Worm (Caenorhabditis elegans) whole organism, late embryonic: Measurements from ENCODE around the gene Y50D7A.10.

Experiments used
- C08G9.2 ChIP-seq: sonication (generic microtip); optimal IDR thresholded peaks from 2 replicates; lab custom pipeline; 2016; ENCODE audit warnings: mild to moderate bottlenecking, missing genetic modification characterization, moderate library complexity, missing compliant biosample characterization
- F13H6.1 ChIP-seq: sonication (generic microtip); optimal IDR thresholded peaks from 2 replicates; lab custom pipeline; 2016; ENCODE audit warnings: missing genetic modification characterization, missing compliant biosample characterization
- K02D7.2 ChIP-seq: sonication (generic microtip); optimal IDR thresholded peaks from 2 replicates; lab custom pipeline; 2017; ENCODE audit warnings: mild to moderate bottlenecking, missing genetic modification characterization, missing compliant biosample characterization
- K09A11.1 ChIP-seq: sonication (generic microtip); optimal IDR thresholded peaks from 2 replicates; lab custom pipeline; 2017; ENCODE audit warnings: antibody characterized with exemption, mild to moderate bottlenecking, missing genetic modification characterization, missing compliant biosample characterization; ENCODE audit not compliant: insufficient read depth
- T23F11.4 ChIP-seq: fragments of 200-800 bp; sonication (Bioruptor generic); optimal IDR thresholded peaks from 2 replicates; lab custom pipeline; 2018; ENCODE audit warnings: mild to moderate bottlenecking, missing genetic modification characterization, missing compliant biosample characterization
- ahr-1 ChIP-seq: sonication (generic microtip); optimal IDR thresholded peaks from 2 replicates; lab custom pipeline; 2016; ENCODE audit warnings: missing genetic modification characterization, missing compliant biosample characterization
- ama-1 ChIP-seq: fragments of 150-350 bp; optimal IDR thresholded peaks from 2 replicates; lab custom pipeline; 2014
- ceh-19 ChIP-seq: fragments of 200-800 bp; sonication (Bioruptor generic); optimal IDR thresholded peaks from 2 replicates; lab custom pipeline; 2018; ENCODE audit warnings: mild to moderate bottlenecking, missing genetic modification characterization, missing compliant biosample characterization
- ceh-2 ChIP-seq: sonication (generic microtip); optimal IDR thresholded peaks from 2 replicates; lab custom pipeline; 2016; ENCODE audit warnings: missing genotype, missing genetic modification characterization, missing compliant biosample characterization
- ceh-24 ChIP-seq: sonication (generic microtip); optimal IDR thresholded peaks from 2 replicates; lab custom pipeline; 2016; ENCODE audit warnings: mild to moderate bottlenecking, missing genetic modification characterization, missing compliant biosample characterization
- ceh-31 ChIP-seq: sonication (generic microtip); optimal IDR thresholded peaks from 2 replicates; lab custom pipeline; 2016; ENCODE audit warnings: missing genetic modification characterization, missing compliant biosample characterization
- ceh-34 ChIP-seq: sonication (generic microtip); optimal IDR thresholded peaks from 2 replicates; lab custom pipeline; 2016; ENCODE audit warnings: mild to moderate bottlenecking, missing genetic modification characterization, missing compliant biosample characterization
- ceh-6 ChIP-seq: fragments of 200-800 bp; sonication (Bioruptor generic); optimal IDR thresholded peaks from 2 replicates; lab custom pipeline; 2018; ENCODE audit warnings: mild to moderate bottlenecking, missing genetic modification characterization, missing compliant biosample characterization
- ceh-9 ChIP-seq: sonication (generic microtip); optimal IDR thresholded peaks from 2 replicates; lab custom pipeline; 2016; ENCODE audit warnings: mild to moderate bottlenecking, missing genetic modification characterization, inconsistent platforms, missing compliant biosample characterization
- che-1 ChIP-seq: sonication (generic microtip); optimal IDR thresholded peaks from 2 replicates; lab custom pipeline; 2016; ENCODE audit warnings: mild to moderate bottlenecking, missing genetic modification characterization, missing compliant biosample characterization
- elt-2 ChIP-seq: sonication (generic microtip); optimal IDR thresholded peaks from 2 replicates; lab custom pipeline; 2016; ENCODE audit warnings: missing genetic modification reagents, missing genetic modification characterization, missing compliant biosample characterization
- elt-4 ChIP-seq: sonication (generic microtip); optimal IDR thresholded peaks from 2 replicates; lab custom pipeline; 2016; ENCODE audit warnings: missing genetic modification characterization, missing compliant biosample characterization
- eyg-1 ChIP-seq: sonication (generic microtip); optimal IDR thresholded peaks from 2 replicates; lab custom pipeline; 2016; ENCODE audit warnings: missing genotype, missing genetic modification characterization, missing compliant biosample characterization
- fax-1 ChIP-seq: sonication (generic microtip); optimal IDR thresholded peaks from 2 replicates; lab custom pipeline; 2016; ENCODE audit warnings: missing genotype, missing genetic modification characterization, missing compliant biosample characterization
- hlh-30 ChIP-seq: sonication (generic microtip); optimal IDR thresholded peaks from 2 replicates; lab custom pipeline; 2017; ENCODE audit warnings: antibody characterized with exemption, missing genetic modification characterization, missing compliant biosample characterization; ENCODE audit not compliant: insufficient read depth
- lim-6 ChIP-seq: sonication (generic microtip); optimal IDR thresholded peaks from 2 replicates; lab custom pipeline; 2016; ENCODE audit warnings: missing genetic modification characterization, missing compliant biosample characterization
- lin-11 ChIP-seq: fragments of 200-800 bp; sonication (Bioruptor generic); optimal IDR thresholded peaks from 2 replicates; lab custom pipeline; 2018; ENCODE audit warnings: mild to moderate bottlenecking, missing genetic modification characterization, missing compliant biosample characterization
- mec-3 ChIP-seq: sonication (generic microtip); optimal IDR thresholded peaks from 2 replicates; lab custom pipeline; 2016; ENCODE audit warnings: borderline replicate concordance, missing genetic modification characterization, missing compliant biosample characterization
- nfya-1 ChIP-seq: sonication (generic microtip); optimal IDR thresholded peaks from 2 replicates; lab custom pipeline; 2017; ENCODE audit warnings: missing genetic modification characterization, mild to moderate bottlenecking, missing compliant biosample characterization, antibody characterized with exemption, moderate library complexity
- nhr-11 ChIP-seq: fragments of 150-350 bp; optimal IDR thresholded peaks from 2 replicates; lab custom pipeline; 2014; ENCODE audit warnings: missing biosample characterization, missing genetic modification characterization
- nhr-232 ChIP-seq: sonication (generic microtip); optimal IDR thresholded peaks from 2 replicates; lab custom pipeline; 2016; ENCODE audit warnings: missing genetic modification characterization, missing compliant biosample characterization
- npax-4 ChIP-seq: sonication (generic microtip); optimal IDR thresholded peaks from 2 replicates; lab custom pipeline; 2016; ENCODE audit warnings: missing genetic modification characterization, missing compliant biosample characterization
- odd-2 ChIP-seq: sonication (generic microtip); optimal IDR thresholded peaks from 2 replicates; lab custom pipeline; 2017; ENCODE audit warnings: antibody characterized with exemption, mild to moderate bottlenecking, missing genetic modification characterization, missing compliant biosample characterization
- pag-3 ChIP-seq: sonication (generic microtip); optimal IDR thresholded peaks from 2 replicates; lab custom pipeline; 2016; ENCODE audit warnings: missing compliant biosample characterization, missing genetic modification characterization, borderline replicate concordance
- pat-9 ChIP-seq: fragments of 200-800 bp; sonication (Bioruptor generic); optimal IDR thresholded peaks from 2 replicates; lab custom pipeline; 2018; ENCODE audit warnings: mild to moderate bottlenecking, missing genetic modification characterization, moderate library complexity, missing compliant biosample characterization
- pax-1 ChIP-seq: fragments of 150-350 bp; optimal IDR thresholded peaks from 2 replicates; lab custom pipeline; 2014; ENCODE audit warnings: missing biosample characterization, missing genetic modification characterization
- pha-2 ChIP-seq: sonication (generic microtip); optimal IDR thresholded peaks from 2 replicates; lab custom pipeline; 2017; ENCODE audit warnings: mild to moderate bottlenecking, missing genetic modification characterization, missing compliant biosample characterization
- pha-4 ChIP-seq: fragments of 150-350 bp; optimal IDR thresholded peaks from 2 replicates; lab custom pipeline; 2018; ENCODE audit warnings: missing biosample characterization, missing genetic modification reagents, missing genetic modification characterization
- pqm-1 ChIP-seq: sonication (generic microtip); optimal IDR thresholded peaks from 2 replicates; lab custom pipeline; 2016; ENCODE audit warnings: missing genetic modification characterization, missing compliant biosample characterization
- pros-1 ChIP-seq: fragments of 150-350 bp; optimal IDR thresholded peaks from 2 replicates; lab custom pipeline; 2014; ENCODE audit warnings: missing biosample characterization, missing genetic modification reagents, missing genetic modification characterization
- ref-2 ChIP-seq: sonication (generic microtip); optimal IDR thresholded peaks from 2 replicates; lab custom pipeline; 2016; ENCODE audit warnings: missing genetic modification characterization, missing compliant biosample characterization
- rnt-1 ChIP-seq: sonication (generic microtip); optimal IDR thresholded peaks from 2 replicates; lab custom pipeline; 2016; ENCODE audit warnings: missing genetic modification characterization, missing compliant biosample characterization
- sox-2 ChIP-seq: fragments of 200-800 bp; sonication (Bioruptor generic); IDR thresholded peaks from 2 replicates; pipeline ENCODE4 v1.3.6; 2022; ENCODE audit warnings: missing genetic modification reagents, missing genetic modification characterization, missing compliant biosample characterization
- sox-4 ChIP-seq: sonication (generic microtip); optimal IDR thresholded peaks from 2 replicates; lab custom pipeline; 2017; ENCODE audit warnings: mild to moderate bottlenecking, missing genetic modification characterization, inconsistent platforms, missing compliant biosample characterization
- syd-9 ChIP-seq: sonication (generic microtip); optimal IDR thresholded peaks from 2 replicates; lab custom pipeline; 2016; ENCODE audit warnings: mild to moderate bottlenecking, missing genetic modification characterization, moderate library complexity, missing compliant biosample characterization
- tbx-2 ChIP-seq: sonication (generic microtip); optimal IDR thresholded peaks from 2 replicates; lab custom pipeline; 2016; ENCODE audit warnings: missing genetic modification characterization, missing compliant biosample characterization
- ttx-3 ChIP-seq: sonication (generic microtip); optimal IDR thresholded peaks from 2 replicates; lab custom pipeline; 2016; ENCODE audit warnings: missing genetic modification reagents, missing genetic modification characterization, missing compliant biosample characterization
- unc-3 ChIP-seq, 2 experiments: fragments of 200-800 bp in 1 of 2; sonication (Bioruptor generic) in 1 of 2; sonication (generic microtip) in 1 of 2; conservative IDR thresholded peaks in 1 of 2; optimal IDR thresholded peaks in 1 of 2; 2 replicates each; pipeline versions ENCODE4 v1.3.6 to Lab custom; 2016 to 2022; ENCODE audit warnings: missing compliant biosample characterization in 2 of 2, missing genetic modification characterization in 2 of 2, missing genetic modification reagents in 1 of 2
- unc-42 ChIP-seq: sonication (generic microtip); optimal IDR thresholded peaks from 2 replicates; lab custom pipeline; 2016; ENCODE audit warnings: missing genotype, missing genetic modification characterization, missing compliant biosample characterization
- unc-86 ChIP-seq: sonication (generic microtip); optimal IDR thresholded peaks from 2 replicates; lab custom pipeline; 2016; ENCODE audit warnings: missing genetic modification characterization, missing compliant biosample characterization
- zip-5 ChIP-seq: sonication (generic microtip); optimal IDR thresholded peaks from 2 replicates; lab custom pipeline; 2016; ENCODE audit warnings: missing genetic modification characterization, missing compliant biosample characterization
- ztf-16 ChIP-seq: sonication (generic microtip); optimal IDR thresholded peaks from 2 replicates; lab custom pipeline; 2017; ENCODE audit warnings: missing genetic modification characterization, missing compliant biosample characterization

The Y50D7A.10 gene

ce11 chrIII:347351-347750 is 32.1 kb downstream of the Y50D7A.10 start:
- no peak for TF ChIP-seq pqm-1

ce11 chrIII:348465-348864 is 33.2 kb downstream of the Y50D7A.10 start:
- TF ChIP-seq lim-6 (tag; lab: Kevin White, UChicago) (no peak), pha-4 (no peak), ceh-9 (no peak), tbx-2 (tag; lab: Kevin White, UChicago) (no peak), che-1 (tag; lab: Kevin White, UChicago) (no peak), ceh-34 (tag; lab: Kevin White, UChicago) (no peak)

- TF ChIP-seq mec-3, result no peak
- peak; percentile 45 for TF ChIP-seq rnt-1 (tag; lab: Kevin White, UChicago)
- peak; percentile 91 for TF ChIP-seq ceh-31 (tag; lab: Kevin White, UChicago)
- no peak for TF ChIP-seq ztf-16 (tag; lab: Kevin White, UChicago)
- TF ChIP-seq pag-3 (tag; lab: Kevin White, UChicago), result no peak
- peak; percentile 34; the same call in 1 of the 2 replicates for TF ChIP-seq sox-2
- TF ChIP-seq eyg-1, result peak; percentile 36
- peak; percentile 44 for TF ChIP-seq pat-9
- TF ChIP-seq sox-4 (tag; lab: Kevin White, UChicago), result no peak
- TF ChIP-seq T23F11.4, result peak; percentile 21
- peak; percentile 27 for TF ChIP-seq syd-9 (tag; lab: Kevin White, UChicago)
- TF ChIP-seq pha-2 (tag; lab: Kevin White, UChicago), result no peak
- no peak for TF ChIP-seq odd-2 (tag; lab: Kevin White, UChicago)
- peak; percentile 81 for TF ChIP-seq ref-2
- peak; percentile 76 for TF ChIP-seq unc-42 (tag; lab: Kevin White, UChicago)
- no peak for TF ChIP-seq elt-4 (tag; lab: Kevin White, UChicago)
- peak; percentile 83 for TF ChIP-seq pax-1 (tag; lab: Kevin White, UChicago)
- peak; percentile 20 for TF ChIP-seq ceh-2 (tag; lab: Kevin White, UChicago)
- TF ChIP-seq fax-1 (tag; lab: Kevin White, UChicago), result peak; percentile 3
- no peak for TF ChIP-seq ahr-1
- TF ChIP-seq K09A11.1 (tag; lab: Kevin White, UChicago), result no peak
- no peak for TF ChIP-seq ceh-9
- TF ChIP-seq ceh-24 (tag; lab: Kevin White, UChicago), result no peak
- peak; percentile 66 for TF ChIP-seq nfya-1
- 0 out of 2 replicates have a peak, but pooled peaks have one; percentile 3 for TF ChIP-seq unc-3 (GFP tag; conservative IDR thresholded peaks at IDR 0.05; lab: Robert Waterston, UW)
- no peak for TF ChIP-seq unc-3 (tag; optimal IDR thresholded peaks at IDR 0.05; lab: Kevin White, UChicago)
- no peak for TF ChIP-seq K02D7.2 (tag; lab: Kevin White, UChicago)
- peak; percentile 78 for TF ChIP-seq tbx-2 (tag; lab: Kevin White, UChicago)
- TF ChIP-seq ceh-19 (GFP tag; lab: Kevin White, UChicago), result peak; percentile 43
- peak; percentile 34 for TF ChIP-seq C08G9.2 (tag; lab: Kevin White, UChicago)
- TF ChIP-seq F13H6.1 (tag; lab: Kevin White, UChicago), result peak; percentile 48
- peak; percentile 31 for TF ChIP-seq che-1 (tag; lab: Kevin White, UChicago)
- no peak for TF ChIP-seq ttx-3 (tag; lab: Kevin White, UChicago)
- no peak for TF ChIP-seq zip-5 (tag; lab: Kevin White, UChicago)
- TF ChIP-seq pqm-1, result peak; percentile 22
- TF ChIP-seq hlh-30, result peak; percentile 99
- TF ChIP-seq elt-2 (tag; lab: Kevin White, UChicago), result no peak
- TF ChIP-seq ama-1, result peak; percentile 78
- TF ChIP-seq unc-86 (tag; lab: Kevin White, UChicago), result no peak
- TF ChIP-seq pros-1 (tag; lab: Kevin White, UChicago), result peak; percentile 76
- TF ChIP-seq npax-4 (tag; lab: Kevin White, UChicago), result no peak
- no peak for TF ChIP-seq lin-11
- peak; percentile 28 for TF ChIP-seq ceh-6 (GFP tag; lab: Kevin White, UChicago)
- TF ChIP-seq nhr-232 (tag; lab: Kevin White, UChicago), result no peak
- no peak for TF ChIP-seq nhr-11 (tag; lab: Kevin White, UChicago)
- peak; percentile 81 for TF ChIP-seq ceh-34 (tag; lab: Kevin White, UChicago)
Observed at ce11 chrIII:349511-350165, 34.4 kb downstream of the Y50D7A.10 start.
